Worm (Caenorhabditis elegans): ENCODE measurements around the gene Y73B3A.1.

DNA sequence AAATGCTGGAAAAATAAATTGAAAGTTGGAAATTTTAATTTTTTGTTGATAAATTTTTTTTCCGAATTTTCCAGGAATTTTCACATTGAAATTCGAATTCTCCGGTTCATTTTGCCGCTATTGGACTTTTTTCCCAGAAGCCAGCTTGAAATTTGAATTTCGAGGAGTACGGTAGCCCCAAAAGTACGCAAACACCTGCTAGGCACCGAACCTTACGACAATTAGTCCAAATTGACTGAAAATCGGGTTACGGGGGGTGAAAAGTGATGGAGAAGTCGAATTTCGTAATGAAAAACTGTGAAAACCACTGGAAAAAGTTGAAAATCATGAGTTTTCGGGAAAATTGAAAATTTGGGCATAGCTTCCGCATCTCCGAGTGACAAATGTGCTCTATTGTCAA lies 36.5 kb downstream of the Y73B3A.1 start:
- no peak for TF ChIP-seq nhr-11 (tag; optimal IDR thresholded peaks at IDR 0.05)
- no peak for TF ChIP-seq ama-1 (optimal IDR thresholded peaks at IDR 0.05)
- no peak for TF ChIP-seq sem-4 (tag; optimal IDR thresholded peaks at IDR 0.05)
- no peak for TF ChIP-seq snpc-4 (tag; optimal IDR thresholded peaks at IDR 0.05)
- no peak for TF ChIP-seq unc-62 (GFP tag; optimal IDR thresholded peaks at IDR 0.05)
- TF ChIP-seq mab-5 (tag; optimal IDR thresholded peaks at IDR 0.05) = no peak
- no peak for TF ChIP-seq nhr-6 (tag; optimal IDR thresholded peaks at IDR 0.05)
- no peak for TF ChIP-seq unc-39 (tag; optimal IDR thresholded peaks at IDR 0.05)
- TF ChIP-seq mdl-1 (tag; optimal IDR thresholded peaks at IDR 0.05) = no peak
- no peak for TF ChIP-seq ZK546.5 (tag; optimal IDR thresholded peaks at IDR 0.05)
- no peak for TF ChIP-seq nhr-129 (tag; optimal IDR thresholded peaks at IDR 0.05)
- no peak for TF ChIP-seq nhr-237 (tag; optimal IDR thresholded peaks at IDR 0.05)
- TF ChIP-seq egl-27 (tag; optimal IDR thresholded peaks at IDR 0.05) = no peak
